Worm (Caenorhabditis elegans): ENCODE data around the gene srh-115.

DNA sequence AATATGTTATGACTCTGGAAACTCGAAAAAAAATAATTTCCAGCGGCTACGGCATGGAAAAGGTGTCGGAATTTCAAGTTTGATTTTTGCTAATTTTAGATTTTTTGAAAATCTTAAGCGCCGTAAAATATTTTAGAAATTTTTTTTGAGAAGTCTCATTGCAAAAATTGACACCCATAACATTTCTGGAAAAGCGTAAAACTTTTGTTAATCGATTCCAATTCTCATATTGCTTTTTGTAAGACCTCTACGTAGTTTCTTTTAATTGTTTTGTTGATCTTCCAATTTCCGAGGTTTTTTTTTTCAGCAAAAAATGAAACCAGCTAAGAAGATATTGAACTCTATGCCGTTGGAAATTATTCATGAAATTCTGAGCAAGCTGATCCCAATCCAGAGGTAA is 3.3 kb downstream of the srh-115 start, which contains the start of gene fbxa-85:
- TF ChIP-seq K09A11.1 (tag; optimal IDR thresholded peaks at IDR 0.05; ENCODE audit: insufficient read depth) (no peak), C38D4.7 (GFP tag; optimal IDR thresholded peaks at IDR 0.05) (no peak), ceh-9 (tag; optimal IDR thresholded peaks at IDR 0.05) (no peak), dmd-4 (tag; optimal IDR thresholded peaks at IDR 0.05; ENCODE audit: borderline replicate concordance) (no peak), ztf-16 (tag; optimal IDR thresholded peaks at IDR 0.05) (no peak), nfya-1 (tag; optimal IDR thresholded peaks at IDR 0.05) (no peak), fkh-10 (GFP tag; optimal IDR thresholded peaks at IDR 0.05) (no peak), pqm-1 (tag; optimal IDR thresholded peaks at IDR 0.05) (no peak), pha-4 (tag; optimal IDR thresholded peaks at IDR 0.05) (no peak), elt-2 (tag; optimal IDR thresholded peaks at IDR 0.05) (no peak), pag-3 (tag; optimal IDR thresholded peaks at IDR 0.05; ENCODE audit: borderline replicate concordance) (no peak)

All from whole organism, late embryonic.